Worm (Caenorhabditis elegans) whole organism, L3 larva: Measurements from ENCODE around the gene F22E12.3.

ENCODE experiments used
- R02D3.7 ChIP-seq: fragments of 150-350 bp; optimal IDR thresholded peaks from 2 replicates; lab custom pipeline; 2014; ENCODE audit warnings: missing biosample characterization, missing genetic modification characterization
- ZK546.5 ChIP-seq: sonication (generic microtip); optimal IDR thresholded peaks from 2 replicates; lab custom pipeline; 2017; ENCODE audit warnings: missing biosample characterization, missing genetic modification characterization
- ceh-16 ChIP-seq: sonication (generic microtip); optimal IDR thresholded peaks from 2 replicates; lab custom pipeline; 2017; ENCODE audit warnings: missing biosample characterization, missing genetic modification characterization
- ceh-28 ChIP-seq: fragments of 150-350 bp; optimal IDR thresholded peaks from 2 replicates; lab custom pipeline; 2014; ENCODE audit warnings: missing biosample characterization, missing genetic modification reagents, missing genetic modification characterization
- daf-12 ChIP-seq: fragments of 150-350 bp; optimal IDR thresholded peaks from 2 replicates; lab custom pipeline; 2014; ENCODE audit warnings: missing biosample characterization, missing genetic modification reagents, missing genetic modification characterization
- egl-27 ChIP-seq: sonication (generic microtip); optimal IDR thresholded peaks from 4 replicates; lab custom pipeline; 2017; ENCODE audit warnings: missing biosample characterization, missing genetic modification reagents, missing genetic modification characterization
- egl-5 ChIP-seq: fragments of 150-350 bp; optimal IDR thresholded peaks from 2 replicates; lab custom pipeline; 2017; ENCODE audit warnings: missing biosample characterization, missing genetic modification reagents, missing genetic modification characterization, inconsistent platforms
- elt-1 ChIP-seq: fragments of 150-350 bp; optimal IDR thresholded peaks from 2 replicates; lab custom pipeline; 2014; ENCODE audit warnings: missing biosample characterization, missing genetic modification characterization
- elt-3 ChIP-seq, 3 experiments: fragments of 150-350 bp in 1 of 3; sonication (generic microtip) in 2 of 3; optimal IDR thresholded peaks; 2 replicates in 2 of 3; 4 replicates in 1 of 3; lab custom pipeline; 2014 to 2017; ENCODE audit warnings: missing biosample characterization in 3 of 3, missing genetic modification characterization in 3 of 3
- eor-1 ChIP-seq, 2 experiments: fragments of 150-350 bp; optimal IDR thresholded peaks; 2 replicates each; lab custom pipeline; 2014 to 2018; ENCODE audit warnings: missing biosample characterization in 2 of 2, missing genetic modification characterization in 2 of 2
- fos-1 ChIP-seq: fragments of 150-350 bp; optimal IDR thresholded peaks from 2 replicates; lab custom pipeline; 2014; ENCODE audit warnings: missing biosample characterization, missing genetic modification characterization
- hmg-11 ChIP-seq: sonication (generic microtip); optimal IDR thresholded peaks from 2 replicates; lab custom pipeline; 2016; ENCODE audit warnings: missing genetic modification characterization, missing compliant biosample characterization
- lin-15B ChIP-seq: fragments of 150-350 bp; optimal IDR thresholded peaks from 2 replicates; lab custom pipeline; 2014; ENCODE audit warnings: missing biosample characterization, missing genetic modification characterization
- lin-39 ChIP-seq: fragments of 150-350 bp; optimal IDR thresholded peaks from 2 replicates; lab custom pipeline; 2018; ENCODE audit warnings: missing biosample characterization, missing genetic modification reagents, missing genetic modification characterization
- mml-1 ChIP-seq: fragments of 150-350 bp; sonication (generic microtip); optimal IDR thresholded peaks from 3 replicates; lab custom pipeline; 2014; ENCODE audit warnings: missing biosample characterization, missing genetic modification characterization
- nhr-237 ChIP-seq: fragments of 150-350 bp; optimal IDR thresholded peaks from 2 replicates; lab custom pipeline; 2014; ENCODE audit warnings: missing biosample characterization, missing genetic modification characterization
- nhr-28 ChIP-seq: fragments of 150-350 bp; optimal IDR thresholded peaks from 2 replicates; lab custom pipeline; 2014; ENCODE audit warnings: missing biosample characterization, missing genetic modification characterization
- nhr-76 ChIP-seq: fragments of 150-350 bp; sonication (generic microtip); optimal IDR thresholded peaks from 5 replicates; lab custom pipeline; 2014; ENCODE audit warnings: missing biosample characterization, missing genetic modification characterization
- pha-4 ChIP-seq: fragments of 150-350 bp; optimal IDR thresholded peaks from 2 replicates; lab custom pipeline; 2014; ENCODE audit warnings: missing biosample characterization, missing genetic modification reagents, missing genetic modification characterization
- snpc-4 ChIP-seq: fragments of 150-350 bp; optimal IDR thresholded peaks from 2 replicates; lab custom pipeline; 2014; ENCODE audit warnings: missing biosample characterization, missing genetic modification characterization
- tbx-2 ChIP-seq: sonication (generic microtip); optimal IDR thresholded peaks from 2 replicates; lab custom pipeline; 2016; ENCODE audit warnings: mild to moderate bottlenecking, missing genetic modification characterization, missing compliant biosample characterization
- unc-39 ChIP-seq: sonication (generic microtip); optimal IDR thresholded peaks from 4 replicates; lab custom pipeline; 2017; ENCODE audit warnings: missing biosample characterization, missing genetic modification characterization
- unc-62 ChIP-seq: fragments of 150-350 bp; sonication (generic microtip); optimal IDR thresholded peaks from 4 replicates; lab custom pipeline; 2014; ENCODE audit warnings: missing biosample characterization, missing genetic modification reagents, missing genetic modification characterization
- zag-1 ChIP-seq: fragments of 150-350 bp; optimal IDR thresholded peaks from 2 replicates; lab custom pipeline; 2014; ENCODE audit warnings: missing biosample characterization, missing genetic modification characterization
- ztf-11 ChIP-seq: fragments of 150-350 bp; optimal IDR thresholded peaks from 2 replicates; lab custom pipeline; 2014; ENCODE audit warnings: missing biosample characterization, missing genetic modification characterization
- ztf-4 ChIP-seq: fragments of 150-350 bp; optimal IDR thresholded peaks from 2 replicates; lab custom pipeline; 2014; ENCODE audit warnings: missing biosample characterization, missing genetic modification characterization

F22E12.3 gene

DNA sequence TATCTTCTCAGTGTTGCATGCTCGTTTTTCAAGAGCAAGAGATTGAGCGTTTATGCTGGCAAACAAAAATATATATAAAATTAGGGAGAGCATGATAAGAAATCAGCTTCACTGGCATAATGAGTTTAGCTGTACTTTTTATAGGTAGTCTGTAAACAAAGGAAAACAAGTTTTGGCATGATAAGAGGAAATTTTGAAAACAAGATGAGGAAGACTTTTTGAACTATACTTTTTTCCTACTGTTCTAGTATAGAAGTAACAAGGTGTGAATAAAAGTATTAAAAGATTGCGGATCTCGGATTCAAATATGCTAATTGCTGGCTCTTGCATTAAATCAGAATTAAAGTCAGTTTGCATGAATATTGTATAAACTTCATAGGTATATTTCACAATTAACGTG lies 44.2 kb downstream of the F22E12.3 start, which contains the start of gene F15H10.5:
Gene F15H10.5, minus strand, starts transcription at position 101 of the 400 bp plus-strand sequence.
- no peak for TF ChIP-seq unc-39 (tag; lab: Kevin White, UChicago)
- TF ChIP-seq hmg-11 (tag; lab: Kevin White, UChicago) = no peak

DNA sequence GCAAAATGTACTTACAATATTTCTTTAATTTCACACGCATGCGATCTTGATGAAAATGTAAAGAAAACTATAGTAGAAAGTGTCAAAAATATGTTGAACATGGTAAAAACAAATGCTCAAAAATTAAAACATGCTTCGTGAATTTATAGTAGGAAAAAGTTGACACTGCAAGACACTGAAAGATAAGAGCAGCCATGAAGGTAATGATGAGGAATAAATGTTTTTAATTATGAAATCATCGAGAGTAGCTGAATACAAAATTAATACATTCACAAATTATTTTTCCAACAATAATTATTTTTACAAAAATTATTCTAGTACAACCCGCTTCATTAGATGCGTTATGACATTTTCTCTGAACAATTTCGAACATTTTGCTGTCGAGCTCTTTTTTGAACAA lies 46.3 kb downstream of the F22E12.3 start, which contains the start of gene F15H10.10:
Gene F15H10.10, minus strand, starts transcription at position 101 of the 400 bp plus-strand sequence.
- TF ChIP-seq nhr-76 (tag; lab: Kevin White, UChicago) = no peak
- TF ChIP-seq elt-1 (tag; lab: Kevin White, UChicago) = no peak
- no peak for TF ChIP-seq ztf-11 (tag; lab: Kevin White, UChicago)
- no peak for TF ChIP-seq mml-1 (tag; lab: Kevin White, UChicago)
- TF ChIP-seq elt-3 (tag; optimal IDR thresholded peaks at IDR 0.05; lab: Kevin White, UChicago) = no peak
- TF ChIP-seq lin-39 (tag; lab: Kevin White, UChicago) = no peak
- TF ChIP-seq tbx-2 = no peak
- no peak for TF ChIP-seq pha-4
- no peak for TF ChIP-seq ztf-4 (tag; lab: Kevin White, UChicago)
- no peak for TF ChIP-seq ZK546.5 (tag; lab: Kevin White, UChicago)
- no peak for TF ChIP-seq egl-5
- no peak for TF ChIP-seq R02D3.7 (tag; lab: Kevin White, UChicago)
- no peak for TF ChIP-seq lin-15B
- TF ChIP-seq nhr-237 (tag; lab: Kevin White, UChicago) = no peak
- TF ChIP-seq ceh-16 (tag; lab: Kevin White, UChicago) = no peak
- no peak for TF ChIP-seq egl-27 (tag; lab: Kevin White, UChicago)
- no peak for TF ChIP-seq ceh-28 (tag; lab: Kevin White, UChicago)
- TF ChIP-seq daf-12 (tag; lab: Kevin White, UChicago) = no peak

DNA sequence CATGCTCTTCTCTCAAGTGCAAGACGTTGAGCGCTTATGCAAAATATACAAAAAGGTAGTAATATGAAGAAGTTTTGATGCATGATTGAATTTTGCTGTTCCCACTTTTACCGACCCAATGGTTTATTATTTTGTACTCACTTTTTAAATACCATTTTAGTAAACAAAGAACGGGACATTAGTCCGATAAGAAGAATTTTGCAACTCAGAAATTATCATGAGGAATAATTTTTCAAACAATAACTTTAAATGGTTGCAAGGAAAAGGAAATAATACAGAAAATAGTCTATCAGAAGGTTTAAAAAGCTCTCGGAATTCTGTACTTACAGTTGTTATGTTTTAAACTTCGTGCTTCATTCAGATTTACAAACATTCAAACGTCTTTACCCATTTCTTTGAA lies 48.6 kb downstream of the F22E12.3 start, which contains the start of gene F15H10.9:
Gene F15H10.9, minus strand, starts transcription at position 101 of the 400 bp plus-strand sequence.
- no peak for TF ChIP-seq zag-1 (tag; lab: Kevin White, UChicago)

DNA sequence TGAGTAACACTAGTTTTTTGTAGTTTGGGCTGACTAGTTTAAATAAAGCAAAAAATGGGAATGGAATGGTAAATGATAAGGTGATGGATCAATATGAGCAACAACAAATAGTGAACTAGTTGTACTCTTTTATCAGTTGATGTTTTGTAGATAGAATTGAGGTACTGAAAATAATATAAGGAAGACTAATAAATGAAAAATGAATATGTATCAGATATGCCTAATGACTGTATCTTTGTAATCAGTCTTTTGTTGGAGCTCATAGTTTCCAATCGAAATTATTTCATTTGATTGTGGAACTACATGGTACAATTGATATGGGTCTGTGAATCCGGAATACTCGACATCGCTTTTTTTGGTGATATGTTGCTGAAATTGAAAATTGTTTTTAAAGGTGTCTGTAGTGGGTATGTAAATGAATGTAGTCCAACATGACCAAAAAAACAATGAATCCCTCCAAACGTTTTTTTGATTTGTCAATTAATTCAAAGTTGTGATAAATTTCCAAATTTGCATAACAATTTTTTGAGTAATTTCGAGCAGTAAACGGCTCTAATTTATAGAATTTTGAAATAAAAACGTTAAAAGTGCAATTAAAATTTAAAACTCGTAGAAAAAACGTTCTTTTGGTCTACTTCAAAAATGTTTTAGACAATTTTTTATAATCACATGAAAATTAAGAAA lies 53.0 kb downstream of the F22E12.3 start, which contains the start of gene F15H10.12:
Gene F15H10.12, minus strand, starts transcription at position 51 of the 684 bp plus-strand sequence.
- TF ChIP-seq unc-62 (GFP tag; lab: Kevin White, UChicago) = no peak
- no peak for TF ChIP-seq R02D3.7 (tag; lab: Kevin White, UChicago)
- TF ChIP-seq snpc-4 (tag; lab: Kevin White, UChicago) = no peak
- TF ChIP-seq nhr-28 = no peak
- TF ChIP-seq hmg-11 (tag; lab: Kevin White, UChicago) = no peak
- TF ChIP-seq fos-1 (tag; lab: Kevin White, UChicago) = no peak
- TF ChIP-seq unc-39 (tag; lab: Kevin White, UChicago) = no peak
- TF ChIP-seq eor-1 (tag; optimal IDR thresholded peaks at IDR 0.05; lab: Kevin White, UChicago) = no peak
